Worm (Caenorhabditis elegans) whole organism, L4 larva: ENCODE results near the gene Y47D7A.12.
A peak's percentile ranks its signal among the peaks of the same experiment; 100 is the strongest.

Experiments
- F10B5.3 ChIP-seq: sonication (generic microtip); optimal IDR thresholded peaks from 2 replicates; lab custom pipeline; 2016; ENCODE audit warnings: mild to moderate bottlenecking, missing genetic modification characterization, missing compliant biosample characterization
- F26F4.8 ChIP-seq: fragments of 200-800 bp; sonication (Bioruptor generic); conservative IDR thresholded peaks from 2 replicates; pipeline ENCODE4 v1.3.6; 2022; ENCODE audit warnings: missing genetic modification characterization, missing compliant biosample characterization
- F37D6.2 ChIP-seq: sonication (generic microtip); optimal IDR thresholded peaks from 2 replicates; lab custom pipeline; 2016; ENCODE audit warnings: mild to moderate bottlenecking, missing genetic modification characterization, missing compliant biosample characterization
- R02D3.7 ChIP-seq: fragments of 150-350 bp; sonication (generic microtip); optimal IDR thresholded peaks from 3 replicates; lab custom pipeline; 2014; ENCODE audit warnings: missing biosample characterization, missing genetic modification characterization
- T20F7.1 ChIP-seq: fragments of 200-800 bp; sonication (Bioruptor generic); optimal IDR thresholded peaks from 2 replicates; lab custom pipeline; 2018; ENCODE audit warnings: mild to moderate bottlenecking, missing genetic modification characterization, missing compliant biosample characterization
- Y48G9A.11 ChIP-seq: fragments of 200-800 bp; sonication (Bioruptor generic); IDR thresholded peaks from 2 replicates; pipeline ENCODE4 v1.3.6; 2022; ENCODE audit warnings: missing genetic modification reagents, missing genetic modification characterization, missing compliant biosample characterization
- Y5F2A.4 ChIP-seq: fragments of 200-800 bp; sonication (Bioruptor generic); optimal IDR thresholded peaks from 2 replicates; lab custom pipeline; 2018; ENCODE audit warnings: mild to moderate bottlenecking, missing genetic modification characterization, missing compliant biosample characterization
- ZK337.2 ChIP-seq: fragments of 200-800 bp; sonication (Bioruptor generic); IDR thresholded peaks from 2 replicates; pipeline ENCODE4 v1.3.6; 2022; ENCODE audit warnings: missing genetic modification reagents, missing genetic modification characterization, missing compliant biosample characterization
- aly-2 ChIP-seq: sonication (generic microtip); optimal IDR thresholded peaks from 2 replicates; lab custom pipeline; 2018; ENCODE audit warnings: missing biosample characterization, missing genetic modification characterization
- ceh-20 ChIP-seq: fragments of 200-800 bp; sonication (Bioruptor generic); IDR thresholded peaks from 2 replicates; pipeline ENCODE4 v1.3.6; 2022; ENCODE audit warnings: missing genetic modification reagents, missing genetic modification characterization, missing compliant biosample characterization
- ceh-82 ChIP-seq: sonication (generic microtip); optimal IDR thresholded peaks from 2 replicates; lab custom pipeline; 2017; ENCODE audit warnings: missing biosample characterization, missing genetic modification characterization
- ces-1 ChIP-seq: fragments of 150-350 bp; sonication (generic microtip); optimal IDR thresholded peaks from 4 replicates; lab custom pipeline; 2014; ENCODE audit warnings: missing biosample characterization, missing genetic modification reagents, missing genetic modification characterization
- daf-12 ChIP-seq: fragments of 150-350 bp; optimal IDR thresholded peaks from 2 replicates; lab custom pipeline; 2014; ENCODE audit warnings: missing biosample characterization, missing genetic modification reagents, missing genetic modification characterization
- daf-16 ChIP-seq, 3 experiments: sonication (generic microtip); optimal IDR thresholded peaks; 2 replicates each; lab custom pipeline; 2016 to 2017; ENCODE audit warnings: missing genetic modification characterization in 3 of 3, missing genetic modification reagents in 3 of 3, mild to moderate bottlenecking in 2 of 3, missing compliant biosample characterization in 2 of 3, missing biosample characterization in 1 of 3, moderate library complexity in 1 of 3
- egl-27 ChIP-seq: sonication (generic microtip); optimal IDR thresholded peaks from 3 replicates; lab custom pipeline; 2017; ENCODE audit warnings: missing biosample characterization, missing genetic modification reagents, missing genetic modification characterization
- hlh-30 ChIP-seq: sonication (generic microtip); optimal IDR thresholded peaks from 2 replicates; lab custom pipeline; 2017; ENCODE audit warnings: antibody characterized with exemption, mild to moderate bottlenecking, missing genetic modification characterization, missing compliant biosample characterization; ENCODE audit not compliant: insufficient read depth
- jun-1 ChIP-seq: fragments of 150-350 bp; optimal IDR thresholded peaks from 2 replicates; lab custom pipeline; 2014; ENCODE audit warnings: missing biosample characterization, missing genetic modification reagents, missing genetic modification characterization
- lin-29 ChIP-seq: fragments of 200-800 bp; sonication (Bioruptor generic); IDR thresholded peaks from 2 replicates; pipeline ENCODE4 v1.3.6; 2022; ENCODE audit warnings: missing genetic modification reagents, missing genetic modification characterization, missing compliant biosample characterization
- lin-39 ChIP-seq: fragments of 150-350 bp; optimal IDR thresholded peaks from 2 replicates; lab custom pipeline; 2014; ENCODE audit warnings: missing biosample characterization, missing genetic modification reagents, missing genetic modification characterization
- lsy-2 ChIP-seq, 2 experiments: fragments of 150-350 bp in 1 of 2; sonication (generic microtip) in 1 of 2; optimal IDR thresholded peaks; 2 replicates each; lab custom pipeline; 2014 to 2017; ENCODE audit warnings: missing biosample characterization in 2 of 2, missing genetic modification characterization in 2 of 2
- madf-5 ChIP-seq, 2 experiments: fragments of 200-800 bp; sonication (Bioruptor generic); IDR thresholded peaks; 2 replicates each; pipeline ENCODE4 v1.3.6; 2022; ENCODE audit warnings: missing compliant biosample characterization in 2 of 2, missing genetic modification characterization in 2 of 2
- mdt-29 ChIP-seq: fragments of 200-800 bp; sonication (Bioruptor generic); IDR thresholded peaks from 2 replicates; pipeline ENCODE4 v1.3.6; 2022; ENCODE audit warnings: missing genetic modification reagents, missing genetic modification characterization, missing compliant biosample characterization
- mxl-3 ChIP-seq: fragments of 200-800 bp; sonication (Bioruptor generic); optimal IDR thresholded peaks from 2 replicates; lab custom pipeline; 2018; ENCODE audit warnings: mild to moderate bottlenecking, missing genetic modification characterization, missing compliant biosample characterization
- nhr-237 ChIP-seq: sonication (generic microtip); optimal IDR thresholded peaks from 2 replicates; lab custom pipeline; 2017; ENCODE audit warnings: missing biosample characterization, missing genetic modification characterization
- nhr-42 ChIP-seq: fragments of 200-800 bp; sonication (Bioruptor generic); IDR thresholded peaks from 2 replicates; pipeline ENCODE4 v1.3.6; 2022; ENCODE audit warnings: missing genetic modification characterization, missing compliant biosample characterization
- php-3 ChIP-seq: fragments of 200-800 bp; sonication (Bioruptor generic); IDR thresholded peaks from 2 replicates; pipeline ENCODE4 v1.3.6; 2022; ENCODE audit warnings: missing genetic modification reagents, missing genetic modification characterization, missing compliant biosample characterization
- saeg-2 ChIP-seq: fragments of 200-800 bp; sonication (Bioruptor generic); IDR thresholded peaks from 2 replicates; pipeline ENCODE4 v1.3.6; 2022; ENCODE audit warnings: missing genetic modification reagents, missing genetic modification characterization, missing compliant biosample characterization
- set-16 ChIP-seq: fragments of 200-800 bp; sonication (Bioruptor generic); IDR thresholded peaks from 2 replicates; pipeline ENCODE4 v1.3.6; 2022; ENCODE audit warnings: missing genetic modification reagents, missing genetic modification characterization, missing compliant biosample characterization
- snpc-1.2 ChIP-seq: fragments of 200-800 bp; sonication (Bioruptor generic); IDR thresholded peaks from 2 replicates; pipeline ENCODE4 v1.3.6; 2022; ENCODE audit warnings: missing genetic modification reagents, missing genetic modification characterization, missing compliant biosample characterization
- snpc-4 ChIP-seq: fragments of 150-350 bp; optimal IDR thresholded peaks from 2 replicates; lab custom pipeline; 2014; ENCODE audit warnings: missing biosample characterization, missing genetic modification characterization
- spr-1 ChIP-seq: sonication (generic microtip); optimal IDR thresholded peaks from 2 replicates; lab custom pipeline; 2016; ENCODE audit warnings: mild to moderate bottlenecking, missing genetic modification characterization, missing compliant biosample characterization
- tag-97 ChIP-seq: fragments of 200-800 bp; sonication (Bioruptor generic); IDR thresholded peaks from 2 replicates; pipeline ENCODE4 v1.3.6; 2022; ENCODE audit warnings: missing genetic modification characterization, missing compliant biosample characterization
- tra-1 ChIP-seq: fragments of 200-800 bp; sonication (Bioruptor generic); IDR thresholded peaks from 2 replicates; pipeline ENCODE4 v1.3.6; 2022; ENCODE audit warnings: missing genetic modification reagents, missing genetic modification characterization, missing compliant biosample characterization
- unc-39 ChIP-seq: sonication (generic microtip); optimal IDR thresholded peaks from 2 replicates; lab custom pipeline; 2017; ENCODE audit warnings: missing biosample characterization, missing genetic modification characterization
- zfp-2 ChIP-seq: sonication (generic microtip); optimal IDR thresholded peaks from 2 replicates; lab custom pipeline; 2016; ENCODE audit warnings: mild to moderate bottlenecking, missing genetic modification characterization, missing compliant biosample characterization

The Y47D7A.12 gene

ce11 chrV:4423087-4423486, 6.4 kb downstream of the Y47D7A.12 start:
- TF ChIP-seq daf-16 (GFP tag; optimal IDR thresholded peaks at IDR 0.05; lab: Kevin White, UChicago) = no peak
- TF ChIP-seq daf-16 (tag; optimal IDR thresholded peaks at IDR 0.05; lab: Kevin White, UChicago) = no peak
- peak; percentile 63; the same call in 1 of the 2 replicates for TF ChIP-seq set-16 (GFP tag; lab: Robert Waterston, UW)

DNA sequence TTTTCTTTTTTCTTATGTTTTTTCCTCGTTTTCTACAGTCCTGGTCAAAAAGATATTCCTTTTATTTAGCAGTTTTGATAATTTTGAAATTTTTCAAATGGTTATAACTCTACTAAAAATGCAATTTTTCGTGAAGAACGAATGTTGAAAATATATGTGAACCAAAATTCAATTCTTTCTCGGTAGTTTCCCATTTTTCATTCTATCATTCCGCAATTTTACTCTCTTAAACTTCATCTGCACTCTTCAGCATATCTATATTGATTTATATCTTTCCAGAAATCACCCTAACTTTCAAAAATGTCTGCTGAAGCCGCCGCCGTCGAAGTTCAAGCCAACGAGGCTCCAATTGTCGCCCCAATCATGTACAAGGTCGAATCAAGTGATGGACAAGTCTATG, 7.3 kb downstream of the Y47D7A.12 start, which contains the start of gene skr-7:
Gene skr-7, plus strand, starts transcription at position 301 of the 400 bp plus-strand sequence.
- TF ChIP-seq R02D3.7 (tag; lab: Kevin White, UChicago) (no peak), tra-1 (GFP tag; lab: Robert Waterston, UW) (no peak), lin-39 (tag; lab: Kevin White, UChicago) (no peak), spr-1 (tag; lab: Kevin White, UChicago) (no peak), F26F4.8 (GFP tag; lab: Robert Waterston, UW) (no peak), Y48G9A.11 (GFP tag; lab: Robert Waterston, UW) (no peak), ces-1 (GFP tag; lab: Kevin White, UChicago) (no peak), madf-5 (GFP tag; IDR thresholded peaks at IDR 0.05; lab: Robert Waterston, UW) (no peak), lsy-2 (tag; optimal IDR thresholded peaks at IDR 0.05; lab: Kevin White, UChicago) (no peak)

- TF ChIP-seq mxl-3 (GFP tag; lab: Kevin White, UChicago) = no peak
- no peak for TF ChIP-seq daf-16 (GFP tag; optimal IDR thresholded peaks at IDR 0.05; lab: Kevin White, UChicago)
- TF ChIP-seq daf-16 (tag; optimal IDR thresholded peaks at IDR 0.05; lab: Kevin White, UChicago) = no peak
- no peak for TF ChIP-seq php-3 (GFP tag; lab: Robert Waterston, UW)
- no peak for TF ChIP-seq snpc-1.2 (GFP tag; lab: Robert Waterston, UW)
- no peak for TF ChIP-seq ZK337.2 (GFP tag; lab: Robert Waterston, UW)
Measured at ce11 chrV:4421475-4421874, 8.0 kb downstream of the Y47D7A.12 start, which contains the start of gene skr-14. skr-14 (minus strand) TSS chrV:4421575.

- TF ChIP-seq Y5F2A.4 (GFP tag; lab: Kevin White, UChicago) = no peak
- TF ChIP-seq F37D6.2 (tag; lab: Kevin White, UChicago) = no peak
- TF ChIP-seq lsy-2 (tag; optimal IDR thresholded peaks at IDR 0.05; lab: Kevin White, UChicago) = no peak
- no peak for TF ChIP-seq ceh-82 (tag; lab: Kevin White, UChicago)
- no peak for TF ChIP-seq T20F7.1 (GFP tag; lab: Kevin White, UChicago)
- no peak for TF ChIP-seq madf-5 (GFP tag; IDR thresholded peaks at IDR 0.05; lab: Robert Waterston, UW)
- TF ChIP-seq spr-1 (tag; lab: Kevin White, UChicago) = no peak
- no peak for TF ChIP-seq egl-27 (tag; lab: Kevin White, UChicago)
- TF ChIP-seq hlh-30 (tag; lab: Kevin White, UChicago) = no peak
Measured at ce11 chrV:4419767-4420322, 9.6 kb downstream of the Y47D7A.12 start, which contains the start of the genes Y47D7A.7 and Y47D7A.2. Y47D7A.7 (minus strand) TSS chrV:4419867. Y47D7A.2 (plus strand) TSS chrV:4420272.

- TF ChIP-seq ceh-20 (GFP tag; lab: Robert Waterston, UW) (no peak), daf-12 (tag; lab: Kevin White, UChicago) (no peak), nhr-237 (tag; lab: Kevin White, UChicago) (no peak), Y48G9A.11 (GFP tag; lab: Robert Waterston, UW) (no peak), unc-39 (no peak), nhr-42 (GFP tag; lab: Robert Waterston, UW) (no peak), aly-2 (tag; lab: Kevin White, UChicago) (no peak), jun-1 (no peak), R02D3.7 (tag; lab: Kevin White, UChicago) (no peak), tag-97 (GFP tag; lab: Robert Waterston, UW) (no peak), snpc-4 (tag; lab: Kevin White, UChicago) (no peak), zfp-2 (tag; lab: Kevin White, UChicago) (no peak), lin-29 (GFP tag; lab: Robert Waterston, UW) (no peak), F10B5.3 (tag; lab: Kevin White, UChicago) (no peak), mdt-29 (no peak), spr-1 (tag; lab: Kevin White, UChicago) (no peak), saeg-2 (GFP tag; lab: Robert Waterston, UW) (no peak)
Measured at ce11 chrV:4418116-4418515, 11.4 kb downstream of the Y47D7A.12 start, which contains the start of gene Y47D7A.6. Y47D7A.6 (minus strand) TSS chrV:4418216.
